Worm (Caenorhabditis elegans): ENCODE results near the gene gcn-2.
"Not testable (repeated sequence)": the region's sequence is repeated elsewhere in the genome, so short reads cannot be mapped to it uniquely, and the experiment has no call there.

gcn-2 gene

DNA sequence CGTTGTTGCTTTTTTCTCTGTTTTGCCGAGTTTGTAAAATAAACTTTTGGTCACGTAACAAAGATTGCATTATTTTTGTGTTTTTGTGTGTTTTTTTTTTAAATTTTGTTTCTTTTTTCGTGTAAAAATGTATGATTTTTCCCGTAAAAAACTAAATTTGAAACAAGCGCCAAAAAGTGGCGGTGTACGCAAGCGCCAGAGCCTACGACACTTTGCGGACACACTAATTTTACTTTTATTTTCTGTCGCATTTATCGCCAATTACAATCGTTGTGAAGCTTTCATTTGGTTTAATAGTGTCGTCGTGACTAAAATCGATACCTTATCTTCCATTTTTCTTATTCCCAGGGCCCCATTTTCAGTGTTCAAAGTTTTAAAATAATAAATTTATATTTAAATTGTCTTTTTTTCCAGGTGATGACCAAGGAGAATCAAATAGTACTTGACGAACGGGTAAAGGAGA lies at the start of gene gcn-2, which contains the start of gene Y81G3A.1:
gcn-2 (plus strand) TSS at position 413 of the 463 bp plus-strand sequence.
Y81G3A.1 (minus strand) TSS at position 175 of the 463 bp plus-strand sequence.
- TF ChIP-seq klf-2 (GFP tag; conservative IDR thresholded peaks at IDR 0.05) (no peak), tab-1 (GFP tag; IDR thresholded peaks at IDR 0.05) (no peak), med-1 (GFP tag; optimal IDR thresholded peaks at IDR 0.05; ENCODE audit: insufficient read depth) (no peak), ref-1 (GFP tag; conservative IDR thresholded peaks at IDR 0.05) (no peak), cog-1 (tag; optimal IDR thresholded peaks at IDR 0.05) (no peak), flt-1 (GFP tag; IDR thresholded peaks at IDR 0.05) (no peak), ztf-23 (GFP tag; IDR thresholded peaks at IDR 0.05) (no peak), ztf-29 (GFP tag; IDR thresholded peaks at IDR 0.05) (no peak), T22C8.4 (GFP tag; IDR thresholded peaks at IDR 0.05) (no peak)

DNA sequence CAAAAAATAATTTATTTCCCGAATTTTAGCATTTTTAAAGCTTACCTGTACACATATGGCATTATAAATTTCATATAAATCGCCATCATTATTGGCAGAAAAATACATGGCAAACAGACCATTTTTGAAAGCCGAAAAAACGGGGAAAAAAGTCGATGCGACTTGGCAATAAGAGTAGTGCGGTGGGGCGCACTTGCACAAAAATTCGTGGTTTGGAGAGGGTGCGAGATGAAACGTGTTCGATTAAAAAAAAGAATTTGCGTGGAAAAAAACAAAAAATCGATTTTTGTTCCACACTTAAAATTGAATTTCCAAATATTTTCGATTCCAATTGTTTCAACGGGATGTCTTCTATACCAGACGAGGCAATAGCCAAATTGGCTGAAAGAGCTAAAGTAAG lies 47.2 kb upstream of the gcn-2 start, which contains the start of gene F18A11.3:
F18A11.3 (minus strand) TSS at position 125 of the 400 bp plus-strand sequence.
- TF ChIP-seq ztf-29 (GFP tag; IDR thresholded peaks at IDR 0.05) (0 out of 2 replicates have a peak, but pooled peaks have one; percentile 48), flt-1 (GFP tag; IDR thresholded peaks at IDR 0.05) (no peak)

DNA sequence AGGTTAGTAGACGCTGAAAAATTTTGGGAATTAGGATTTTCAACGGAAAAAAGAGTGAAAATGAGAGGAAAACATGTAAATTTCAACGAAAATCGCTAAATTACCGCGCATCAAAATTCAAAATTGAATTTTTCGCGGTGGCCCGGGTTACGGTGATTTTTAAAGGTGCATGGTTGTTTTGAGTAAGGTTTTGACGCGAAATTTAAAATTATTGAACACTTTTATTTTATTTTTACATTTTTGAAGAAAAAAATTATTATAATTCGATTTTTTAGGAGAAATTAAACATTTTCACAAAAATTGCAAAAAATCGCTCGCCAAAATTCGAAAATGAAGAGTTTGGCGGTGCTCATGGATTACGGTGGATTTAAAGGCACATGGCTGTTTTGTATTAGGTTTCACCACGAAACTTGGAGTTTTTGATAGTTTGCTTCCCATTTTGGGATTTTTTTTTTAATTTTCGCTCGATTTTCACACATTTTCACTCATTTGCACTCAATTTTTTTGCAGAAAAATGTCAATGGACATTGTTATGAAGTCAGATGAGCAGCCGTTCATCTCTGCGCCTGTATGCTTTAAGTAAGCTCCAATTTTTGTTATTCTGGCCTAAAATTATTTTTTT lies 40.4 kb upstream of the gcn-2 start, which contains the start of gene puf-6:
puf-6 (minus strand) TSS at position 13 of the 622 bp plus-strand sequence.
- not testable (repeated sequence) for TF ChIP-seq ref-1 (GFP tag; conservative IDR thresholded peaks at IDR 0.05); klf-2 (GFP tag; conservative IDR thresholded peaks at IDR 0.05); med-1 (GFP tag; optimal IDR thresholded peaks at IDR 0.05; ENCODE audit: insufficient read depth)

DNA sequence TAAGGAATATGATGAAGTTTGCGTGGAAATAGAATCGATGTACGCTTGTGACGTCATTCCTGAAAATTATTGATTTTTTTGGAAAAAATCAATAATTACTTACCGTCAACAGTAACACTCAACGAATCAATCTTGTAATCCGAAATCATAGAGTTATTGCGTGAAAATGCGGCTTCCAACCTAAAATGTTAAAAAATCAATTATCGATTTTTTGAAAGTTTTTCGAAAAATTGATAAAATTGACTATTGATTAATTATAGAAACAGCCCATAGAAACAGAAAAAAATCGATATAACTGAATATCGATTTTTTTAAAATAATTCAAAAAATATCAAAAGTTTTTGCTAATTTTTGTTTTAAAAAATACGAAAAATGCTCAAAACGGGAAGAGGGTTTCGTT lies 36.9 kb upstream of the gcn-2 start, which contains the start of gene F42G4.7:
F42G4.7 (minus strand) TSS at position 185 of the 400 bp plus-strand sequence.
- peak; percentile 86 for TF ChIP-seq T22C8.4 (GFP tag; IDR thresholded peaks at IDR 0.05)

DNA sequence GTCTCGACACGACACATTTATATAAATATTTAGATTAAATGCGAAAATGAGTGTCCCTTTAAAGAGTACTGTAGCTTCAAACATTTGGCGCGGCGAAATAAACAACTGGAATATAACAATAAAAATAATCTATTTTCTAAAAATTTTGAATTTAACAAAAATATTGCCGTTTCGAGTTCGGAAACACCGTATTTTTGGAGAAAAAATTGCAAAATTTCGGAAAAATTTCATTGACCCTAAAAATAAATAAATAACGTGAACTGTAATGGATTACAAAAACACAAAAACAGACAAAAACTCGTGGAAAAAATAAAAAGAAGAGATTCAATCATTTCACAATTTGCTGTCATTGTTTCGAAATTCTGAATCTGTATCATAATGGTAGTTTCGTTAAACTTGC lies 36.4 kb upstream of the gcn-2 start, which contains the start of gene F42G4.2:
F42G4.2 (plus strand) TSS at position 301 of the 400 bp plus-strand sequence.
- TF ChIP-seq med-1 (GFP tag; optimal IDR thresholded peaks at IDR 0.05; ENCODE audit: insufficient read depth); tab-1 (GFP tag; IDR thresholded peaks at IDR 0.05); klf-2 (GFP tag; conservative IDR thresholded peaks at IDR 0.05): not testable (repeated sequence)

DNA sequence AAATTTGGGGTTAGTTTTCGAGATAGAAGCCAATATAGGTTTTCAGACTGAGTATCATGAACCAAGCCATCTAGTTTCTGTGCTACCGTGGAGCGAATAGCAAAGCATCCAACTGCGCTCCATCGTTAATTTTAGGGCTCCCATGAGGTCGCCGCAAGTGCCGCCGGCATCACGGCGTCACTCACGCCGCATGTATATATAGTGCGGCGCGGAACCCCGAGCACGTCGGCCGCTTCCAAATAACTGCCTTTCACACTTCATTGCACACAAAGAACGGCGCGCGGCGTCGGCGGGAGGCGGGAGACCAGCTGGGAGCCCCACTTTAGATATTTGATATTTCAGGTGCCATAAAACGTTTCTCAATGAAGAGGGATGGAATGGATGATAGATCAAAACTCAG lies 33.9 kb upstream of the gcn-2 start:
- TF ChIP-seq cog-1 (tag; optimal IDR thresholded peaks at IDR 0.05) (no peak), ref-1 (GFP tag; conservative IDR thresholded peaks at IDR 0.05) (no peak), med-1 (GFP tag; optimal IDR thresholded peaks at IDR 0.05; ENCODE audit: insufficient read depth) (no peak)

DNA sequence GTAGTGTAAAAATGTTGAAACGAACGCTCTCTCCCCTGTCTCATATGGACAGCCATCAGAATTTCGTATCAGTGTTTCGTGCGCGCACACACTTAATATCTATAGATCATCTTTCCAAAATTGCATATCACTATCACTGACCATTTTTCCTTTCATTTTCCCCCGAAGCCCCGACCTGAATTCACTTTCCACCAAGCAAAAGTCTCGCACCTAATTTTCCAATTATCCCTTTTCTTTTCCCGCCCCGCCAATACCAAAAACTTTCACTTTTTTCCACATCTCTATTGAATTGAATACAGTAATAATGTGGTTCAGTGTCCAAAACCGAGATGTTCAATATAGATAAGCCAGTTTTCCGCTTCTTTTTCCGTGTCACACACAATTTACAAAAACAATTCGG lies 30.5 kb upstream of the gcn-2 start:
- no peak for TF ChIP-seq ref-1 (GFP tag; conservative IDR thresholded peaks at IDR 0.05)

DNA sequence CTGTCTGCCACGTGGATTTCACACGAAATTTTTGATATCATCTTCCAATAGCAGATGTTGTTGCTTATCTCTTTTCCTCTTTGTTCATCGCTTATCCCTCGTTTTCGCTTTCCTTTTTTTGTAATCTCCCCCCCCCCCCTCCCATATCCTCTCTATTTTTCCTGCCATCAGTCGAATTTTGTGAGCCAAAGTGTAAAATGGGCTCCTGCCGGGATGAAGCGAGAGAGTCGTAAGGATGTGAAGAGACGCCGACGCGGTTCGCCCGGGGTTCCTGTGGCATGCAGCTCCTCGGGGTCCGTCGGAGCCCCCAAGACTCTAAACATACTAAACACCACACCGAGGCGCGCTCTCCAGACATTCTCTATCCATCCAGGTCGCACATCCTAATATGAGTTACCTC lies 27.4 kb upstream of the gcn-2 start, which contains the start of gene zyx-1:
zyx-1 (plus strand) TSS at position 331 of the 400 bp plus-strand sequence.
- TF ChIP-seq T22C8.4 (GFP tag; IDR thresholded peaks at IDR 0.05) (no peak), ztf-29 (GFP tag; IDR thresholded peaks at IDR 0.05) (no peak), ref-1 (GFP tag; conservative IDR thresholded peaks at IDR 0.05) (no peak), tab-1 (GFP tag; IDR thresholded peaks at IDR 0.05) (no peak), ztf-23 (GFP tag; IDR thresholded peaks at IDR 0.05) (no peak), flt-1 (GFP tag; IDR thresholded peaks at IDR 0.05) (no peak), med-1 (GFP tag; optimal IDR thresholded peaks at IDR 0.05; ENCODE audit: insufficient read depth) (no peak), cog-1 (tag; optimal IDR thresholded peaks at IDR 0.05) (no peak), klf-2 (GFP tag; conservative IDR thresholded peaks at IDR 0.05) (no peak)

DNA sequence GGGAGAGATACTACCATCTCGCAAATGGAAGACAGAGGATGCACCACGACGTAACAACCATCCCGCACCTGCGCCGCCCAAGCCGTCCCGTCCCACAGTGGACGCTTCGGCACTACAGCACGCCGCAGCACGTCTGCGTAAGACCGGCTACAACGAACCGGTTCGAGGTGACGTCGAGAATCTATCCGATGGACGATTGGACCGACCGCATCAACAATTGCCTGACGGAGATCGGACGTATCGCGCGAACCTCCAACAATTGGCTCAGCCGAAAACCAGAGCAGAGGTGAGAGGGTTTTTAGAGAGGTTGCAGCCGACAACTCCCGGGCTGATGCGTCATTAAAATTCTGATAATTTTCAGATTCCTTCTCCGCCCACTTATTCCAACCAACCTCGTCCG lies 24.8 kb upstream of the gcn-2 start:
- no peak for TF ChIP-seq ztf-29 (GFP tag; IDR thresholded peaks at IDR 0.05)
- no peak for TF ChIP-seq med-1 (GFP tag; optimal IDR thresholded peaks at IDR 0.05; ENCODE audit: insufficient read depth)
- no peak for TF ChIP-seq T22C8.4 (GFP tag; IDR thresholded peaks at IDR 0.05)
- TF ChIP-seq klf-2 (GFP tag; conservative IDR thresholded peaks at IDR 0.05) = no peak
- TF ChIP-seq ref-1 (GFP tag; conservative IDR thresholded peaks at IDR 0.05) = no peak
- TF ChIP-seq cog-1 (tag; optimal IDR thresholded peaks at IDR 0.05) = no peak
- no peak for TF ChIP-seq ztf-23 (GFP tag; IDR thresholded peaks at IDR 0.05)
- no peak for TF ChIP-seq flt-1 (GFP tag; IDR thresholded peaks at IDR 0.05)
- no peak for TF ChIP-seq tab-1 (GFP tag; IDR thresholded peaks at IDR 0.05)

DNA sequence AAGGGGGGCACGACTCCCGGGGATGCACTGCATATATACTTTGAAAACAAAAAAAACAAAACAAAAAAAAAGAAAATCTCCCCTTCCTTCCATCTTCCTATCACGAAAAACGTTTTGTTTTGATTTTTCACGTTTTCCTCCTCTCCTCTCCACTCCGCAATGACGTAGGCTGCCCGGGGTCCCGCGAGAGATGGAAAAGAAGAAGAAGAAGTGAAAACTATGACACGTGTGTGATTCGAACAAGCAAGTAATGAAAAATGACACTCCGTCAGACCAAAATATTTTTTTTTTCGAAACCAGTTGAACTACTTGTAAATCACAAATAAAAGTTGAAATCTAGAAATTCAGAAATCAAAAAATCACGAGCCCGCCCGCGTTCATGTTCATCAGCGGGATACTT lies 18.7 kb upstream of the gcn-2 start:
- TF ChIP-seq cog-1 (tag; optimal IDR thresholded peaks at IDR 0.05) (no peak), tab-1 (GFP tag; IDR thresholded peaks at IDR 0.05) (no peak), med-1 (GFP tag; optimal IDR thresholded peaks at IDR 0.05; ENCODE audit: insufficient read depth) (no peak), T22C8.4 (GFP tag; IDR thresholded peaks at IDR 0.05) (no peak), flt-1 (GFP tag; IDR thresholded peaks at IDR 0.05) (no peak), ztf-23 (GFP tag; IDR thresholded peaks at IDR 0.05) (no peak), ref-1 (GFP tag; conservative IDR thresholded peaks at IDR 0.05) (no peak), klf-2 (GFP tag; conservative IDR thresholded peaks at IDR 0.05) (no peak), ztf-29 (GFP tag; IDR thresholded peaks at IDR 0.05) (no peak)

DNA sequence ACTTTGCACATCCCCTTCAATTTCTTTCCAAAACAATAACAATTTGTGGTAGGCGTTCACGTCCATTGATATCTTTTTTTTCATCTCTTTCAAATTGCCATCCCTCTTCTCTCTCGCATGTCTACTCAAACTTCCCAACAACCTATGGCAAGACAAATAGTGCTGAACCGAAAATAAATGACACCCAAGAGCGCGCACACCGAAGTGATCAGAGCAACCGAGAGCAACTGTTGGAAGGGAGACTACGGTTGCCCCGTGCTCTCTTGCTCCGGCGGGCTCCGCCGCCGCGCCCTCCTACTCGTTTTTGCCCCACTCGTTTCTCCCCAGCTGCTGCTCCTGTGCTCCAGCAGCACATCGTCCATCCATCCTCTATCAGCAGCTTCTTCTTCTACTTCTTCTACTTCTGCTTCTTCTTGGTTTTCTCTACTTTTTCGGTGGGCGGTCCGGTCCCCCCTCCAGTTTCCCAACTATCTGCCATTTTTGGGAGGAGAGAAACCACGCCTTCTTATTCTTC lies 17.1 kb upstream of the gcn-2 start:
- TF ChIP-seq tab-1 (GFP tag; IDR thresholded peaks at IDR 0.05) = 0 out of 2 replicates have a peak, but pooled peaks have one; percentile 21
- TF ChIP-seq ztf-23 (GFP tag; IDR thresholded peaks at IDR 0.05) = no peak

Measured in whole organism, midembryonic.